Fruit fly (Drosophila melanogaster) whole organism, embryonic: ENCODE results near the gene Paics.
A peak's percentile ranks its signal among the peaks of the same experiment; 100 is the strongest.

ENCODE experiments used
- Ada2b ChIP-seq: fragments of 200-800 bp; sonication (Bioruptor generic); IDR thresholded peaks from 2 replicates; pipeline ENCODE4 v1.3.6; 2022; ENCODE audit warnings: missing biosample characterization, missing genetic modification characterization
- Aef1 ChIP-seq: fragments of 200-800 bp; sonication (Bioruptor generic); IDR thresholded peaks from 3 replicates; pipeline ENCODE4 v1.3.6; 2022; ENCODE audit warnings: missing biosample characterization, missing genetic modification characterization
- Atf-2 ChIP-seq: fragments of 200-800 bp; sonication (Bioruptor generic); optimal IDR thresholded peaks from 2 replicates; lab custom pipeline; 2016; ENCODE audit warnings: missing biosample characterization, missing genetic modification characterization
- Awh ChIP-seq: fragments of 200-800 bp; sonication (Bioruptor generic); IDR thresholded peaks from 2 replicates; pipeline ENCODE4, ENCODE4 v1.3.6; 2022; ENCODE audit warnings: missing biosample characterization, missing genetic modification characterization
- CG10654 ChIP-seq: fragments of 200-800 bp; sonication (Bioruptor generic); optimal IDR thresholded peaks from 2 replicates; lab custom pipeline; 2016; ENCODE audit warnings: missing biosample characterization, missing genetic modification characterization
- CG11247 ChIP-seq: fragments of 200-800 bp; sonication (Bioruptor generic); IDR thresholded peaks from 2 replicates; pipeline ENCODE4 v1.3.6; 2022; ENCODE audit warnings: missing biosample characterization, missing genetic modification characterization
- CG18011 ChIP-seq: fragments of 200-800 bp; sonication (Bioruptor generic); optimal IDR thresholded peaks from 2 replicates; lab custom pipeline; 2017; ENCODE audit warnings: missing biosample characterization, missing genetic modification characterization, mild to moderate bottlenecking, moderate library complexity, missing genotype
- CG31365 ChIP-seq: fragments of 200-800 bp; sonication (Bioruptor generic); optimal IDR thresholded peaks from 2 replicates; lab custom pipeline; 2018; ENCODE audit warnings: missing biosample characterization, mild to moderate bottlenecking, missing genetic modification characterization
- CG3163 ChIP-seq: fragments of 200-800 bp; sonication (Bioruptor generic); optimal IDR thresholded peaks from 3 replicates; lab custom pipeline; 2016; ENCODE audit warnings: missing biosample characterization, missing genetic modification characterization
- CG32767 ChIP-seq: fragments of 200-800 bp; sonication (Bioruptor generic); IDR thresholded peaks from 2 replicates; pipeline ENCODE4 v1.3.6; 2022; ENCODE audit warnings: missing biosample characterization, missing genetic modification characterization
- CG34376 ChIP-seq: fragments of 200-800 bp; sonication (Bioruptor generic); optimal IDR thresholded peaks from 2 replicates; lab custom pipeline; 2018; ENCODE audit warnings: missing biosample characterization, mild to moderate bottlenecking, missing genetic modification characterization
- CG6272 ChIP-seq: fragments of 200-800 bp; sonication (Bioruptor generic); IDR thresholded peaks from 2 replicates; pipeline ENCODE4 v1.3.6; 2022; ENCODE audit warnings: missing biosample characterization, missing genetic modification characterization
- CG8944 ChIP-seq: fragments of 200-800 bp; sonication (Bioruptor generic); optimal IDR thresholded peaks from 3 replicates; lab custom pipeline; 2016; ENCODE audit warnings: missing biosample characterization, missing genetic modification characterization
- CG9817 ChIP-seq: fragments of 200-800 bp; sonication (Bioruptor generic); optimal IDR thresholded peaks from 2 replicates; lab custom pipeline; 2018; ENCODE audit warnings: missing biosample characterization, mild to moderate bottlenecking, missing genetic modification characterization, moderate library complexity
- Dbx ChIP-seq: fragments of 200-800 bp; sonication (Bioruptor generic); IDR thresholded peaks from 3 replicates; pipeline ENCODE4 v1.3.6; 2022; ENCODE audit warnings: missing biosample characterization, missing genetic modification characterization
- Doc3 ChIP-seq: fragments of 200-800 bp; sonication (Bioruptor generic); IDR thresholded peaks from 3 replicates; pipeline ENCODE4 v1.3.6; 2022; ENCODE audit warnings: missing biosample characterization, missing genetic modification characterization; ENCODE audit not compliant: partially characterized antibody
- E2f1 ChIP-seq: fragments of 200-800 bp; sonication (Bioruptor generic); IDR thresholded peaks from 2 replicates; pipeline ENCODE4 v1.3.6; 2022; ENCODE audit warnings: missing biosample characterization, missing genetic modification characterization
- Gug ChIP-seq: fragments of 200-800 bp; sonication (Bioruptor generic); IDR thresholded peaks from 4 replicates; pipeline ENCODE4 v1.3.6; 2022; ENCODE audit warnings: missing biosample characterization, missing genetic modification characterization
- HmgZ ChIP-seq: fragments of 200-800 bp; sonication (Bioruptor generic); optimal IDR thresholded peaks from 2 replicates; lab custom pipeline; 2018; ENCODE audit warnings: missing biosample characterization, mild to moderate bottlenecking, missing genetic modification characterization
- NK7.1 ChIP-seq: fragments of 200-800 bp; sonication (Bioruptor generic); optimal IDR thresholded peaks from 3 replicates; lab custom pipeline; 2016; ENCODE audit warnings: missing biosample characterization, missing genetic modification characterization
- Nf-YA ChIP-seq: fragments of 200-800 bp; sonication (Bioruptor generic); IDR thresholded peaks from 2 replicates; pipeline ENCODE4 v1.3.6; 2022; ENCODE audit warnings: missing biosample characterization, missing genetic modification characterization
- Oli ChIP-seq: fragments of 200-800 bp; sonication (Bioruptor generic); optimal IDR thresholded peaks from 2 replicates; lab custom pipeline; 2018; ENCODE audit warnings: missing biosample characterization, mild to moderate bottlenecking, missing genetic modification characterization, moderate library complexity
- Optix ChIP-seq: fragments of 200-800 bp; sonication (Bioruptor generic); IDR thresholded peaks from 3 replicates; pipeline ENCODE4 v1.3.6; 2022; ENCODE audit warnings: missing biosample characterization, missing genetic modification characterization
- Poxn ChIP-seq: fragments of 200-800 bp; sonication (Bioruptor generic); IDR thresholded peaks from 2 replicates; pipeline ENCODE4 v1.3.6; 2022; ENCODE audit warnings: missing biosample characterization, missing genetic modification characterization
- Ptx1 ChIP-seq: fragments of 200-800 bp; sonication (Bioruptor generic); IDR thresholded peaks from 2 replicates; pipeline ENCODE4 v1.3.6; 2022; ENCODE audit warnings: missing biosample characterization, missing genetic modification characterization
- Side ChIP-seq: fragments of 200-800 bp; sonication (Bioruptor generic); optimal IDR thresholded peaks from 2 replicates; lab custom pipeline; 2016; ENCODE audit warnings: missing biosample characterization, missing genetic modification characterization
- Sry-β ChIP-seq: fragments of 200-800 bp; sonication (Bioruptor generic); optimal IDR thresholded peaks from 2 replicates; lab custom pipeline; 2018; ENCODE audit warnings: missing biosample characterization, mild to moderate bottlenecking, missing genetic modification characterization, moderate library complexity
- br ChIP-seq: fragments of >200 bp; optimal IDR thresholded peaks from 2 replicates; lab custom pipeline; 2017
- caup ChIP-seq: fragments of 200-800 bp; sonication (Bioruptor generic); optimal IDR thresholded peaks from 3 replicates; lab custom pipeline; 2017; ENCODE audit warnings: missing biosample characterization, mild to moderate bottlenecking, missing genetic modification characterization, moderate library complexity; ENCODE audit not compliant: severe bottlenecking
- ci ChIP-seq: fragments of 200-800 bp; sonication (Bioruptor generic); IDR thresholded peaks from 3 replicates; pipeline ENCODE4 v1.3.6; 2022; ENCODE audit warnings: missing biosample characterization, missing genetic modification characterization
- dan ChIP-seq: fragments of 200-800 bp; sonication (Bioruptor generic); IDR thresholded peaks from 2 replicates; pipeline ENCODE4 v1.3.6; 2022; ENCODE audit warnings: missing biosample characterization, missing genetic modification characterization
- esg ChIP-seq: fragments of 200-800 bp; sonication (Bioruptor generic); conservative IDR thresholded peaks from 2 replicates; pipeline ENCODE4 v1.3.6; 2022; ENCODE audit warnings: missing biosample characterization, missing genetic modification characterization
- eve ChIP-seq, 2 experiments: fragments of >200 bp; optimal IDR thresholded peaks; 2 replicates each; lab custom pipeline; 2017; ENCODE audit warnings: missing biosample characterization in 2 of 2, missing genetic modification characterization in 2 of 2
- eyg ChIP-seq: fragments of 200-800 bp; sonication (Bioruptor generic); optimal IDR thresholded peaks from 3 replicates; lab custom pipeline; 2016; ENCODE audit warnings: missing biosample characterization, missing genetic modification characterization
- ham ChIP-seq: fragments of 200-800 bp; sonication (Bioruptor generic); IDR thresholded peaks from 2 replicates; pipeline ENCODE4 v1.3.6; 2022; ENCODE audit warnings: missing biosample characterization, missing genetic modification characterization
- jumu ChIP-seq: fragments of 200-800 bp; sonication (Bioruptor generic); optimal IDR thresholded peaks from 3 replicates; lab custom pipeline; 2016; ENCODE audit warnings: missing biosample characterization, missing genetic modification characterization
- luna ChIP-seq: fragments of 200-800 bp; sonication (Bioruptor generic); optimal IDR thresholded peaks from 2 replicates; lab custom pipeline; 2016; ENCODE audit warnings: missing biosample characterization, missing genetic modification characterization
- nau ChIP-seq: fragments of 200-800 bp; sonication (Bioruptor generic); optimal IDR thresholded peaks from 3 replicates; lab custom pipeline; 2017; ENCODE audit warnings: missing biosample characterization, mild to moderate bottlenecking, missing genetic modification characterization, missing genetic modification reagents
- p53 ChIP-seq: fragments of 200-800 bp; sonication (Bioruptor generic); optimal IDR thresholded peaks from 2 replicates; lab custom pipeline; 2016; ENCODE audit warnings: missing biosample characterization, missing genetic modification characterization
- pho ChIP-seq: fragments of 200-800 bp; sonication (Bioruptor generic); optimal IDR thresholded peaks from 2 replicates; lab custom pipeline; 2016; ENCODE audit warnings: missing biosample characterization, missing genetic modification characterization
- sd ChIP-seq: fragments of 200-800 bp; sonication (Bioruptor generic); optimal IDR thresholded peaks from 3 replicates; lab custom pipeline; 2018; ENCODE audit warnings: missing biosample characterization, mild to moderate bottlenecking, missing genetic modification characterization, moderate library complexity
- slbo ChIP-seq: fragments of 200-800 bp; sonication (Bioruptor generic); IDR thresholded peaks from 2 replicates; pipeline ENCODE4 v1.3.6; 2022; ENCODE audit warnings: missing biosample characterization, missing genetic modification characterization
- so ChIP-seq: fragments of 200-800 bp; sonication (Bioruptor generic); IDR thresholded peaks from 3 replicates; pipeline ENCODE4 v1.3.6; 2022; ENCODE audit warnings: missing biosample characterization, missing genetic modification characterization
- sr ChIP-seq: fragments of 200-800 bp; sonication (Bioruptor generic); IDR thresholded peaks from 3 replicates; pipeline ENCODE4 v1.3.6; 2022; ENCODE audit warnings: missing biosample characterization, missing genetic modification characterization
- trem ChIP-seq: fragments of 200-800 bp; optimal IDR thresholded peaks from 3 replicates; lab custom pipeline; 2019; ENCODE audit warnings: missing biosample characterization, mild to moderate bottlenecking, missing genetic modification characterization, moderate library complexity
- ttk ChIP-seq: fragments of 200-800 bp; sonication (Bioruptor generic); IDR thresholded peaks from 2 replicates; pipeline ENCODE4 v2.1.2; 2022; ENCODE audit warnings: missing biosample characterization, missing genetic modification characterization
- unc-4 ChIP-seq: fragments of 200-800 bp; sonication (Bioruptor generic); IDR thresholded peaks from 2 replicates; pipeline ENCODE4 v1.3.6; 2022; ENCODE audit warnings: missing biosample characterization, missing genetic modification characterization; ENCODE audit not compliant: partially characterized antibody
- unpg ChIP-seq: fragments of 200-800 bp; sonication (Bioruptor generic); optimal IDR thresholded peaks from 3 replicates; lab custom pipeline; 2018; ENCODE audit warnings: missing biosample characterization, mild to moderate bottlenecking, missing genetic modification characterization, moderate library complexity
- usp ChIP-seq: fragments of >200 bp; optimal IDR thresholded peaks from 2 replicates; lab custom pipeline; 2017; ENCODE audit warnings: missing biosample characterization, missing genetic modification characterization
- vfl ChIP-seq: fragments of 200-800 bp; sonication (Bioruptor generic); optimal IDR thresholded peaks from 2 replicates; lab custom pipeline; 2016; ENCODE audit warnings: missing biosample characterization, missing genetic modification characterization
- zfh1 ChIP-seq: fragments of 200-800 bp; sonication (Bioruptor generic); IDR thresholded peaks from 3 replicates; pipeline ENCODE4 v1.3.6; 2022; ENCODE audit warnings: missing biosample characterization, missing genetic modification characterization

The Paics gene

dm6 chrX:12734710-12735462, 25.5 kb downstream of the Paics start (continued):
- TF ChIP-seq vfl = no peak
- TF ChIP-seq Doc3 (GFP tag; lab: Robert Waterston, UW) = no peak
- no peak for TF ChIP-seq p53 (GFP tag; lab: Kevin White, UChicago)
- peak; percentile 90 for TF ChIP-seq unpg (GFP tag; lab: Kevin White, UChicago)
- TF ChIP-seq CG18011 = peak; percentile 7
- no peak; the same call in 2 of the 3 replicates for TF ChIP-seq Optix
- peak; percentile 84 for TF ChIP-seq esg (GFP tag; lab: Robert Waterston, UW)
- TF ChIP-seq luna (GFP tag; lab: Kevin White, UChicago) = no peak
- TF ChIP-seq so (GFP tag; lab: Robert Waterston, UW) = peak; percentile 78; the same call in 2 of the 3 replicates
- peak; percentile 93 for TF ChIP-seq slbo (GFP tag; lab: Robert Waterston, UW)
- no peak for TF ChIP-seq CG34376
- TF ChIP-seq zfh1 (GFP tag; lab: Robert Waterston, UW) = peak; percentile 81
- no peak for TF ChIP-seq eyg (GFP tag; lab: Kevin White, UChicago)
- peak; percentile 90 for TF ChIP-seq E2f1 (GFP tag; lab: Robert Waterston, UW)
- TF ChIP-seq CG9817 (tag; lab: Kevin White, UChicago) = peak; percentile 94
- no peak for TF ChIP-seq Side (GFP tag; lab: Kevin White, UChicago)
- peak; percentile 31 for TF ChIP-seq nau (GFP tag; lab: Kevin White, UChicago)
- no peak for TF ChIP-seq Atf-2
- peak; percentile 76 for TF ChIP-seq CG10654
- TF ChIP-seq jumu (GFP tag; lab: Kevin White, UChicago) = no peak
- no peak for TF ChIP-seq CG3163 (GFP tag; lab: Kevin White, UChicago)
- TF ChIP-seq HmgZ = peak; percentile 80
- TF ChIP-seq ci (GFP tag; lab: Robert Waterston, UW) = peak; percentile 78; the same call in 2 of the 3 replicates
- peak; percentile 70 for TF ChIP-seq Nf-YA (GFP tag; lab: Robert Waterston, UW)
- peak; percentile 78 for TF ChIP-seq CG32767 (GFP tag; lab: Robert Waterston, UW)
- TF ChIP-seq ttk (GFP tag; lab: Robert Waterston, UW) = peak; percentile 70
- peak; percentile 60; the same call in 3 of the 4 replicates for TF ChIP-seq Gug (GFP tag; lab: Robert Waterston, UW)
- TF ChIP-seq sr = no peak; the same call in 2 of the 3 replicates
- peak; percentile 68 for TF ChIP-seq sd
- peak; percentile 67; the same call in 1 of the 2 replicates for TF ChIP-seq ham (GFP tag; lab: Robert Waterston, UW)
- no peak for TF ChIP-seq br (lab: Kevin White, UChicago)
- no peak for TF ChIP-seq dan (GFP tag; lab: Robert Waterston, UW)
- TF ChIP-seq CG31365 (tag; lab: Kevin White, UChicago) = no peak
- no peak for TF ChIP-seq pho (GFP tag; lab: Kevin White, UChicago)
- TF ChIP-seq caup = peak; percentile 80
- peak; percentile 90 for TF ChIP-seq Ada2b
- peak; percentile 92 for TF ChIP-seq Dbx (GFP tag; lab: Robert Waterston, UW)
- TF ChIP-seq eve (GFP tag; optimal IDR thresholded peaks at IDR 0.05; lab: Kevin White, UChicago) = no peak
- peak; percentile 83 for TF ChIP-seq trem
- no peak for TF ChIP-seq Sry-β (GFP tag; lab: Kevin White, UChicago)
- TF ChIP-seq Ptx1 (GFP tag; lab: Robert Waterston, UW) = peak; percentile 93
- TF ChIP-seq Aef1 = peak; percentile 87
- TF ChIP-seq Oli (tag; lab: Kevin White, UChicago) = peak; percentile 92
- peak; percentile 79 for TF ChIP-seq CG6272 (GFP tag; lab: Robert Waterston, UW)
- peak; percentile 84; the same call in 1 of the 2 replicates for TF ChIP-seq CG11247 (GFP tag; lab: Robert Waterston, UW)
- TF ChIP-seq Poxn = peak; percentile 74
- TF ChIP-seq usp (GFP tag; lab: Kevin White, UChicago) = no peak
- TF ChIP-seq CG8944 (GFP tag; lab: Kevin White, UChicago) = no peak
- TF ChIP-seq unc-4 (GFP tag; lab: Robert Waterston, UW) = no peak
- TF ChIP-seq NK7.1 = no peak
- TF ChIP-seq Awh (GFP tag; lab: Robert Waterston, UW) = peak; percentile 71
